Fruit fly (Drosophila melanogaster) Kc167 (cell line): ENCODE results near the gene CG3679.

Experiments
- Myc ChIP-seq: fragments of >200 bp; optimal IDR thresholded peaks from 2 replicates; lab custom pipeline; 2017; ENCODE audit warnings: missing external identifiers
- h ChIP-seq: fragments of >200 bp; optimal IDR thresholded peaks from 3 replicates; lab custom pipeline; 2018; ENCODE audit warnings: missing external identifiers
- psq ChIP-seq: fragments of >200 bp; optimal IDR thresholded peaks from 2 replicates; lab custom pipeline; 2017; ENCODE audit warnings: missing external identifiers
- ttk ChIP-seq: sonication (Bioruptor generic); optimal IDR thresholded peaks from 2 replicates; lab custom pipeline; 2017; ENCODE audit warnings: missing external identifiers

DNA sequence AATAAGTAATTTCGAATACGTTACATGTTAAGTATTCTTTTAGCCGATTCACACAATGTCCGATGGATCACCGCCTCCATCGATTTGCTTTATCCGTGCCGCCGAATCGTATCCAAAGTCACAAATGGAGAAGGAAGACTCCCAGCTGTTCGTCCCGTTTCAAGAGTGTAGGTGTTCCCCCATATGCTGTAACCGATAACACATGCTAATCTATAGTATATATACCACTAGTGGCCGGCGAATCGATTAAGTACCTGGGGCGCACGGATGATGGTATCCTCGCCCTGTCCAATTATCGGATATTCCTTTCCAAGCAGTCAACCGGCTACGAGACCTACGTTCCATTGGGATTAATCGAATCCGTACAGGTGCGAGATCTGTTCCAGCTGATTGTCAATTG, 6.1 kb upstream of the CG3679 start, which contains the start of gene ERp44:
- TF ChIP-seq Myc (lab: Kevin White, UChicago), result no peak
- no peak for TF ChIP-seq ttk (lab: Kevin White, UChicago)
- TF ChIP-seq psq (lab: Kevin White, UChicago), result no peak
- TF ChIP-seq h (lab: Kevin White, UChicago), result no peak
